Fruit fly (Drosophila melanogaster) whole organism, pupa: ENCODE measurements around the gene CG6985.

Source experiments
- CG10348 ChIP-seq: fragments of 200-800 bp; sonication (Bioruptor generic); IDR thresholded peaks from 2 replicates; pipeline ENCODE4 v1.3.6; 2022; ENCODE audit warnings: missing biosample characterization, missing genetic modification characterization
- CG13204 ChIP-seq: fragments of 200-800 bp; sonication (Bioruptor generic); optimal IDR thresholded peaks from 2 replicates; lab custom pipeline; 2018; ENCODE audit warnings: missing biosample characterization, mild to moderate bottlenecking, missing genetic modification characterization, moderate library complexity
- CG15710 ChIP-seq: fragments of 200-800 bp; sonication (Bioruptor generic); optimal IDR thresholded peaks from 2 replicates; lab custom pipeline; 2018; ENCODE audit warnings: missing biosample characterization, mild to moderate bottlenecking, missing genetic modification characterization, moderate library complexity
- CG8301 ChIP-seq: fragments of 200-800 bp; sonication (Bioruptor generic); optimal IDR thresholded peaks from 2 replicates; lab custom pipeline; 2018; ENCODE audit warnings: missing biosample characterization, mild to moderate bottlenecking, missing genetic modification characterization
- D1 ChIP-seq: fragments of 200-800 bp; sonication (Bioruptor generic); optimal IDR thresholded peaks from 2 replicates; lab custom pipeline; 2018; ENCODE audit warnings: missing biosample characterization, mild to moderate bottlenecking, missing genetic modification characterization, moderate library complexity
- gl ChIP-seq: fragments of 200-800 bp; sonication (Bioruptor generic); optimal IDR thresholded peaks from 2 replicates; lab custom pipeline; 2018; ENCODE audit warnings: missing biosample characterization, mild to moderate bottlenecking, missing genetic modification characterization
- rn ChIP-seq: fragments of 200-800 bp; sonication (Bioruptor generic); IDR thresholded peaks from 2 replicates; pipeline ENCODE4 v1.3.6; 2022; ENCODE audit warnings: missing biosample characterization, missing genetic modification characterization

DNA sequence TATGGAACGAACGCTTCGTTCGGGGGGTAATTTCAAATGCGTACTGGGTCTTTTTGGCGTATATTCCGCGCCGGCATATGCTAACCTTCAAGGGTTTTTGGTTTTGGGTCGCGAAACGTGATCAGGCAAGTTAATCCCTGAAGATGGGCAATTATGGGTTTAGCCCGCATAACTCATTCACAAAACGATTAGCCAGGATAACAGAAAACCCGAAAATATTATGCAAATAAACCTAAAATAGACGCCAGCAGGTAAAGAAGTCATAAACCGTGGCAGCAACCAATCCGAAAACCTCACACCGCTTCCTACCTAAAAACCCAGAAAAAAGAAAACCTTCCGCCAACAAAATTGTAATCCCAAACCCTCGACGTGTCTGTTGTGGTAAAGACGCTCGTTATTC, 48.2 kb downstream of the CG6985 start:
- TF ChIP-seq rn (no peak), CG15710 (tag; lab: Kevin White, UChicago) (no peak), CG8301 (no peak), CG10348 (GFP tag; lab: Robert Waterston, UW) (no peak), CG13204 (GFP tag; lab: Kevin White, UChicago) (no peak), D1 (tag; lab: Kevin White, UChicago) (no peak), gl (tag; lab: Kevin White, UChicago) (no peak)
